Worm (Caenorhabditis elegans): ENCODE results near the gene F02C9.1.

- TF ChIP-seq nhr-11 (tag; optimal IDR thresholded peaks at IDR 0.05) (no peak), ama-1 (optimal IDR thresholded peaks at IDR 0.05) (no peak), K09A11.1 (tag; optimal IDR thresholded peaks at IDR 0.05; ENCODE audit: insufficient read depth) (no peak)
Observed at ce11 chrV:3149910-3150428, 11.5 kb downstream of the F02C9.1 start.
